Fruit fly (Drosophila melanogaster): ENCODE measurements around the gene CG11357.

CG11357 gene

dm6 chr3L:4541573-4542371 is at the start of gene CG11357 (continued):
- peak; percentile 98 for TF ChIP-seq CG6175 (GFP tag; IDR thresholded peaks at IDR 0.05)
- peak; percentile 91 for TF ChIP-seq schlank (tag; optimal IDR thresholded peaks at IDR 0.05)
- peak; percentile 98 for TF ChIP-seq CG10209 (GFP tag; optimal IDR thresholded peaks at IDR 0.05)
- TF ChIP-seq Drgx (GFP tag; IDR thresholded peaks at IDR 0.05): peak; percentile 99
- TF ChIP-seq dimm (GFP tag; IDR thresholded peaks at IDR 0.05): peak; percentile 96
- peak; percentile 98 for TF ChIP-seq CG2202 (tag; optimal IDR thresholded peaks at IDR 0.05)
- TF ChIP-seq dm (GFP tag; optimal IDR thresholded peaks at IDR 0.05): peak; percentile 46
- peak; percentile 75 for TF ChIP-seq aop (GFP tag; IDR thresholded peaks at IDR 0.05)
- TF ChIP-seq NC2β (GFP tag; optimal IDR thresholded peaks at IDR 0.05): peak; percentile 64
- TF ChIP-seq CG7372 (GFP tag; IDR thresholded peaks at IDR 0.05): peak; percentile 99
- peak; percentile 80 for TF ChIP-seq CG1647 (GFP tag; optimal IDR thresholded peaks at IDR 0.05)
- TF ChIP-seq ewg (GFP tag; optimal IDR thresholded peaks at IDR 0.05): peak; percentile 94
- TF ChIP-seq CG15479 (GFP tag; optimal IDR thresholded peaks at IDR 0.05): peak; percentile 50
- peak; percentile 83 for TF ChIP-seq sna (GFP tag; IDR thresholded peaks at IDR 0.05; ENCODE audit: partially characterized antibody)
- peak; percentile 99 for TF ChIP-seq CG14014 (GFP tag; IDR thresholded peaks at IDR 0.05)
- peak; percentile 95 for TF ChIP-seq Ravus (GFP tag; IDR thresholded peaks at IDR 0.05)
- peak; percentile 87 for TF ChIP-seq CG6791 (GFP tag; IDR thresholded peaks at IDR 0.05; ENCODE audit: partially characterized antibody)
- peak; percentile 99 for TF ChIP-seq Oli (tag; optimal IDR thresholded peaks at IDR 0.05)
- peak; percentile 88 for TF ChIP-seq Max (GFP tag; optimal IDR thresholded peaks at IDR 0.05)
- peak; percentile 97 for TF ChIP-seq CG2889 (GFP tag; IDR thresholded peaks at IDR 0.05)
- peak; percentile 91 for TF ChIP-seq Nf-YB (GFP tag; optimal IDR thresholded peaks at IDR 0.05)
- TF ChIP-seq HLH54F (GFP tag; optimal IDR thresholded peaks at IDR 0.05): peak; percentile 77
- peak; percentile 94 for TF ChIP-seq exex (tag; optimal IDR thresholded peaks at IDR 0.05)
- TF ChIP-seq Neu2 (GFP tag; optimal IDR thresholded peaks at IDR 0.05; ENCODE audit: borderline replicate concordance): no peak
- peak; percentile 84 for TF ChIP-seq gro (GFP tag; optimal IDR thresholded peaks at IDR 0.05)
- peak; percentile 99 for TF ChIP-seq CG12659 (GFP tag; optimal IDR thresholded peaks at IDR 0.05)
- TF ChIP-seq nau (GFP tag; optimal IDR thresholded peaks at IDR 0.05): peak; percentile 92
- TF ChIP-seq Bteb2 (GFP tag; optimal IDR thresholded peaks at IDR 0.05): peak; percentile 91
- TF ChIP-seq CG13894 (tag; optimal IDR thresholded peaks at IDR 0.05): peak; percentile 98
- peak; percentile 93 for TF ChIP-seq D19B (GFP tag; optimal IDR thresholded peaks at IDR 0.05)
- peak; percentile 98 for TF ChIP-seq CG32772 (GFP tag; IDR thresholded peaks at IDR 0.05)
- peak; percentile 63 for TF ChIP-seq Atf3 (GFP tag; optimal IDR thresholded peaks at IDR 0.05)
- TF ChIP-seq sob (GFP tag; IDR thresholded peaks at IDR 0.05): peak; percentile 99
- TF ChIP-seq peb (GFP tag; IDR thresholded peaks at IDR 0.05): peak; percentile 98
- peak; percentile 73 for TF ChIP-seq HLH4C (GFP tag; IDR thresholded peaks at IDR 0.05; ENCODE audit: partially characterized antibody)
- peak; percentile 90 for TF ChIP-seq fd64A (GFP tag; optimal IDR thresholded peaks at IDR 0.05)
- TF ChIP-seq CG2116 (GFP tag; optimal IDR thresholded peaks at IDR 0.05): peak; percentile 82
- TF ChIP-seq CG1602 (GFP tag; optimal IDR thresholded peaks at IDR 0.05): peak; percentile 97
- TF ChIP-seq CG4730 (GFP tag; IDR thresholded peaks at IDR 0.05): peak; percentile 98
- peak; percentile 73 for TF ChIP-seq fu2 (GFP tag; optimal IDR thresholded peaks at IDR 0.05)
- TF ChIP-seq CG12155 (GFP tag; optimal IDR thresholded peaks at IDR 0.05): peak; percentile 95
- TF ChIP-seq hkb (optimal IDR thresholded peaks at IDR 0.05): no peak
- peak; percentile 99 for TF ChIP-seq hkb (GFP tag; IDR thresholded peaks at IDR 0.05)
- TF ChIP-seq caup (GFP tag; optimal IDR thresholded peaks at IDR 0.05; ENCODE audit: severe bottlenecking): peak; percentile 98
- peak; percentile 99 for TF ChIP-seq Atf6 (GFP tag; IDR thresholded peaks at IDR 0.05)
- peak; percentile 95 for TF ChIP-seq ham (GFP tag; IDR thresholded peaks at IDR 0.05)
- TF ChIP-seq HHEX (GFP tag; optimal IDR thresholded peaks at IDR 0.05): peak; percentile 98
- peak; percentile 99 for TF ChIP-seq CG10979 (tag; optimal IDR thresholded peaks at IDR 0.05)
- TF ChIP-seq emc (GFP tag; optimal IDR thresholded peaks at IDR 0.05): peak; percentile 67

Data from whole organism, embryonic.